Fruit fly (Drosophila melanogaster): ENCODE results near the gene Marcal1.

DNA sequence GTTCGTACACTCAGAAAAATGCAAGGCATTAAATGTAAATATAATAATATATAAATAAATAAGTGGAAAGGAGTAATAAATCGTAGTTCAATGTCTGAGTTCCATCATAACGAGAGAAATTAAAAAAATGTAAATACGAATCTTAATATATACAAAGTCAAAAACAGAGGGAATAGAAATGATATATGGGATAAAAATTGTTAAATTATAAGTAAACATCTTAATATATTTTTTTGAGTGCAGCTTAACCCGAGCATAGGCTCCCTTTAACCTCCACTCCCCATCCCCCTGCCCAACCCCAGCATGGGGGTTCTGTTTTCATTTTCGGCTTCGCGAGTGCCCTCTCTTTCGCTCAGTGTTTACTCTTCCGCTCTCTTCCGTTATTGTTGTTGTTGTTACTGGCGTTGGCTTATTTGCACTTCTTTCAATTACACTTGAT is 39.6 kb upstream of the Marcal1 start:
- TF ChIP-seq CG34367 (tag; optimal IDR thresholded peaks at IDR 0.05) (peak; percentile 30), CG4496 (GFP tag; IDR thresholded peaks at IDR 0.05) (no peak), CG17806 (tag; optimal IDR thresholded peaks at IDR 0.05) (peak; percentile 33), CG8301 (tag; optimal IDR thresholded peaks at IDR 0.05) (peak; percentile 9), CG12605 (GFP tag; IDR thresholded peaks at IDR 0.05) (no peak)
